Fruit fly (Drosophila melanogaster): ENCODE results near the gene CG15387.
A peak's percentile ranks its signal among the peaks of the same experiment; 100 is the strongest.

The CG15387 gene

dm6 chr2L:2227316-2227715 lies 1.2 kb upstream of the CG15387 start (continued):
- TF ChIP-seq CoRest (tag; optimal IDR thresholded peaks at IDR 0.05): peak; percentile 21
- 0 out of 3 replicates have a peak, but pooled peaks have one; percentile 10 for TF ChIP-seq Dbx (GFP tag; IDR thresholded peaks at IDR 0.05)
- TF ChIP-seq Ptx1 (GFP tag; IDR thresholded peaks at IDR 0.05): peak; percentile 66
- peak; percentile 47 for TF ChIP-seq onecut (GFP tag; IDR thresholded peaks at IDR 0.05)
- TF ChIP-seq Nf-YA (GFP tag; IDR thresholded peaks at IDR 0.05): peak; percentile 29
- TF ChIP-seq D19A (tag; optimal IDR thresholded peaks at IDR 0.05): peak; percentile 22
- TF ChIP-seq az2 (GFP tag; optimal IDR thresholded peaks at IDR 0.05): peak; percentile 33
- TF ChIP-seq Rfx (GFP tag; IDR thresholded peaks at IDR 0.05): peak; percentile 54; the same call in 1 of the 2 replicates
- no peak for TF ChIP-seq salm (tag; optimal IDR thresholded peaks at IDR 0.05)
- TF ChIP-seq odd (GFP tag; optimal IDR thresholded peaks at IDR 0.05): peak; percentile 43
- TF ChIP-seq BtbVII (GFP tag; optimal IDR thresholded peaks at IDR 0.05): peak; percentile 35
- peak; percentile 65 for TF ChIP-seq CG14441 (GFP tag; IDR thresholded peaks at IDR 0.05)
- no peak for TF ChIP-seq CG8290 (GFP tag; optimal IDR thresholded peaks at IDR 0.05)
- peak in 1 of 2 experiments; percentile 60 for TF ChIP-seq CG8290 (tag; optimal IDR thresholded peaks at IDR 0.05)
- TF ChIP-seq CG10543 (GFP tag; optimal IDR thresholded peaks at IDR 0.05): peak; percentile 15
- TF ChIP-seq wor (GFP tag; IDR thresholded peaks at IDR 0.05): 0 out of 2 replicates have a peak, but pooled peaks have one; percentile 31
- peak; percentile 64 for TF ChIP-seq Oli (tag; optimal IDR thresholded peaks at IDR 0.05)
- no peak for TF ChIP-seq CG17385 (GFP tag; optimal IDR thresholded peaks at IDR 0.05)
- TF ChIP-seq CG8388 (GFP tag; optimal IDR thresholded peaks at IDR 0.05): peak; percentile 35
- no peak for TF ChIP-seq nau (GFP tag; optimal IDR thresholded peaks at IDR 0.05)
- TF ChIP-seq jumu (GFP tag; optimal IDR thresholded peaks at IDR 0.05): peak; percentile 22
- TF ChIP-seq HHEX (GFP tag; optimal IDR thresholded peaks at IDR 0.05): peak; percentile 5
- no peak for TF ChIP-seq tup (GFP tag; optimal IDR thresholded peaks at IDR 0.05)
- no peak for TF ChIP-seq zf30C (GFP tag; optimal IDR thresholded peaks at IDR 0.05)
- peak; percentile 90 for TF ChIP-seq sens (GFP tag)
- TF ChIP-seq CG12071 (GFP tag; optimal IDR thresholded peaks at IDR 0.05): peak; percentile 59
- TF ChIP-seq GATAe (GFP tag; conservative IDR thresholded peaks at IDR 0.05): 0 out of 2 replicates have a peak, but pooled peaks have one; percentile 16
- TF ChIP-seq CG9437 (GFP tag; optimal IDR thresholded peaks at IDR 0.05): peak; percentile 19
- peak; percentile 43 to 50 for TF ChIP-seq Trl (optimal IDR thresholded peaks at IDR 0.05)
- no peak for TF ChIP-seq Trl (GFP tag; optimal IDR thresholded peaks at IDR 0.05)
- peak; percentile 2 for TF ChIP-seq kah (GFP tag; optimal IDR thresholded peaks at IDR 0.05)
- TF ChIP-seq Xrp1 (GFP tag; IDR thresholded peaks at IDR 0.05): peak; percentile 33; the same call in 1 of the 2 replicates
- TF ChIP-seq bowl (GFP tag; IDR thresholded peaks at IDR 0.05): peak; percentile 55; the same call in 1 of the 2 replicates
- peak; percentile 54 for TF ChIP-seq lab (GFP tag; optimal IDR thresholded peaks at IDR 0.05)
- TF ChIP-seq CG8944 (GFP tag; optimal IDR thresholded peaks at IDR 0.05): peak; percentile 34
- peak; percentile 18 for TF ChIP-seq chn (GFP tag; optimal IDR thresholded peaks at IDR 0.05)
- TF ChIP-seq CG31441 (GFP tag; IDR thresholded peaks at IDR 0.05): peak; percentile 44; the same call in 1 of the 2 replicates
- no peak for TF ChIP-seq abd-A (tag; optimal IDR thresholded peaks at IDR 0.05)
- 0 out of 3 replicates have a peak, but pooled peaks have one; percentile 38 for TF ChIP-seq CG3726 (GFP tag; IDR thresholded peaks at IDR 0.05)
- peak; percentile 26 to 47 for TF ChIP-seq dpn (GFP tag; optimal IDR thresholded peaks at IDR 0.05)
- TF ChIP-seq Fer1 (GFP tag; optimal IDR thresholded peaks at IDR 0.05): peak; percentile 48
- no peak for TF ChIP-seq NFAT (GFP tag; IDR thresholded peaks at IDR 0.05)
- peak; percentile 4 for TF ChIP-seq CG15601 (tag; optimal IDR thresholded peaks at IDR 0.05)
- no peak for TF ChIP-seq Opbp (GFP tag; IDR thresholded peaks at IDR 0.05; ENCODE audit: partially characterized antibody)
- TF ChIP-seq danr (GFP tag; IDR thresholded peaks at IDR 0.05): no peak
- TF ChIP-seq schlank (tag; optimal IDR thresholded peaks at IDR 0.05): no peak
- TF ChIP-seq chinmo (GFP tag; IDR thresholded peaks at IDR 0.05; ENCODE audit: partially characterized antibody): 0 out of 4 replicates have a peak, but pooled peaks have one; percentile 45
- no peak for TF ChIP-seq Gsc (GFP tag; IDR thresholded peaks at IDR 0.05)
- TF ChIP-seq CG15269 (tag; optimal IDR thresholded peaks at IDR 0.05): peak; percentile 65
- TF ChIP-seq Xbp1 (GFP tag; optimal IDR thresholded peaks at IDR 0.05): peak; percentile 54
- peak; percentile 41 for TF ChIP-seq CG5180 (GFP tag; optimal IDR thresholded peaks at IDR 0.05)

All from whole organism, embryonic.